Worm (Caenorhabditis elegans): ENCODE measurements around the gene nspf-2.

nspf-2 gene

DNA sequence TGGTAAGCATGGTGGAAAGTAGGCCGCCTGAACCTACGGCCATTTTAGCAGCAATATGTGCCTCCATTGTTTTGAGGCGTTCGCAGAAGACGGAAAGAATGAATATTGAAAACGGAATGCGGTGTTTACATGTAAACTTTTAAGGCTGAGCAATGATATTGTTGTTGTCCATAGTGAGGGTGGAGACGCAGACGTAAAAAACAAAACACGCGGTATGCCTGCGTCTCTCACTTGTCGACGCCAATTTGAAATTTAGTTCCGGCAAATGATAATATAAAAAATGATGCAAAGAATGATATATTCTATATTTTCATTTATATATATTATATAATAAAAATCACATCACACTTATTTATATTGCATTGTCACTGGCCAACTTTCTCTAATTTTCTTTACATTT is 19.2 kb downstream of the nspf-2 start, which contains the start of gene Y47G7B.2:
Y47G7B.2 (minus strand) TSS at position 143 of the 400 bp plus-strand sequence.
- TF ChIP-seq xnd-1 (tag; optimal IDR thresholded peaks at IDR 0.05) = no peak
- TF ChIP-seq C17E4.6 (GFP tag; IDR thresholded peaks at IDR 0.05) = no peak
- no peak for TF ChIP-seq aptf-3 (GFP tag; IDR thresholded peaks at IDR 0.05)
- TF ChIP-seq pbrm-1 (GFP tag; IDR thresholded peaks at IDR 0.05) = no peak
- peak; percentile 18 for TF ChIP-seq attf-5 (GFP tag; optimal IDR thresholded peaks at IDR 0.05)
- TF ChIP-seq attf-3 (GFP tag; conservative IDR thresholded peaks at IDR 0.05) = no peak
- TF ChIP-seq T26A5.8 (tag; optimal IDR thresholded peaks at IDR 0.05) = no peak
- TF ChIP-seq attf-6 (GFP tag; IDR thresholded peaks at IDR 0.05) = no peak
- TF ChIP-seq hmg-1.2 (GFP tag; IDR thresholded peaks at IDR 0.05) = peak; percentile 59; the same call in 1 of the 2 replicates
- TF ChIP-seq F39B2.1 (GFP tag; IDR thresholded peaks at IDR 0.05) = no peak
- TF ChIP-seq die-1 (tag; optimal IDR thresholded peaks at IDR 0.05) = no peak

DNA sequence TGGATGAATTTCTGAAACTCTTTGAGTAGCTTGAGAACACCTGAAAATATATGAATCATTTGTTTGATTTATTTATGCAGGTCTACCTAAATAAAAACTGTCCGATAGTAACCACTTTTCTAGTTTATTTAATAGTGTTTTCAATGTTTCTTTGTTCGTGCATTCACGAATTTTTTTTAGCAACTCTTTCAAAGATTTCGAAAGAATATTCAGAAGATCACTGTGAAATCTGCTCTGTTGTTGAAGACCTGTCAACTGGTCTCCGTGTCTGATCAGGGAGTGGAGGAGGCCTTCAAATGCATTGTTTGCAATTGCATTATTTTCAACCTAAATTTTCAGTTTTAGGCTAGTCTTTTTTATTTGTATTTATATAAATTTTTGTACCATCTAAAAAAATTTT is 21.2 kb downstream of the nspf-2 start, which contains the start of gene T05A8.1:
T05A8.1 (minus strand) TSS at position 101 of the 400 bp plus-strand sequence.
- TF ChIP-seq attf-6 (GFP tag; IDR thresholded peaks at IDR 0.05) (no peak), let-607 (tag; optimal IDR thresholded peaks at IDR 0.05) (no peak), Y95B8A.8 (GFP tag; IDR thresholded peaks at IDR 0.05) (no peak), egl-18 (GFP tag; IDR thresholded peaks at IDR 0.05) (no peak), ztf-22 (GFP tag; optimal IDR thresholded peaks at IDR 0.05) (no peak), B0336.3 (GFP tag; IDR thresholded peaks at IDR 0.05) (no peak), rcor-1 (GFP tag; IDR thresholded peaks at IDR 0.05) (no peak), lin-26 (GFP tag; IDR thresholded peaks at IDR 0.05) (no peak), ceh-100 (GFP tag; IDR thresholded peaks at IDR 0.05) (no peak), rpc-1 (optimal IDR thresholded peaks at IDR 0.05) (no peak), rpc-1 (tag; optimal IDR thresholded peaks at IDR 0.05) (no peak), egrh-3 (GFP tag; IDR thresholded peaks at IDR 0.05) (no peak), ztf-25 (GFP tag; IDR thresholded peaks at IDR 0.05) (no peak), sdz-38 (tag; optimal IDR thresholded peaks at IDR 0.05) (no peak), tbp1 (GFP tag; optimal IDR thresholded peaks at IDR 0.05) (no peak), lag-1 (GFP tag; IDR thresholded peaks at IDR 0.05) (no peak), T07F8.4 (tag; optimal IDR thresholded peaks at IDR 0.05) (no peak), akir-1 (GFP tag; optimal IDR thresholded peaks at IDR 0.05) (no peak), bed-2 (GFP tag; IDR thresholded peaks at IDR 0.05) (no peak), ceh-27 (GFP tag; optimal IDR thresholded peaks at IDR 0.05) (no peak)

DNA sequence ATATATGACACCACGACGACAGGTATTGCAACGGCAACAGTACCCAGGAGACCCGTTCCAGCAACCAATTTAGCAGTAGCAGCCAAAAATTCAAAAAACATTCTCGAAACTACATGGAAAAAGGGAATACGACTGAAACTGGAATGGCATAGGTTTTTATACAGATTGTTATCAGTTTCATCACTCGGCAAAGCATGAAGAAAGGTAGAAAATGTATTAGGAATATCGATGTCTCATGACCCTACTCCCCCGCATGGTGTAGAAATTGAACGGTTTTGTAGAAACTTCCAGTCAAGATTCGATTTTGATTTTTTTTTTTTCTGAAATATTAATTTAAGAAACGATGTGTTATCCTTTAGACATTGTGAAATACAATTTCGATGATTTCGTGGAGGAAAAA is 22.2 kb downstream of the nspf-2 start, which contains the start of gene T05A8.2:
T05A8.2 (minus strand) TSS at position 101 of the 400 bp plus-strand sequence.
- TF ChIP-seq madf-10 (tag; optimal IDR thresholded peaks at IDR 0.05) (no peak), nhr-27 (tag; optimal IDR thresholded peaks at IDR 0.05) (no peak), cebp-1 (GFP tag; IDR thresholded peaks at IDR 0.05) (no peak), cebp-1 (tag; optimal IDR thresholded peaks at IDR 0.05) (no peak), F23B12.7 (tag; optimal IDR thresholded peaks at IDR 0.05; ENCODE audit: insufficient read depth) (no peak), ceh-27 (GFP tag; optimal IDR thresholded peaks at IDR 0.05) (no peak), F10E7.11 (tag; optimal IDR thresholded peaks at IDR 0.05) (no peak), Y53G8AR.9 (GFP tag; conservative IDR thresholded peaks at IDR 0.05) (no peak), nfyb-1 (GFP tag; IDR thresholded peaks at IDR 0.05) (no peak)
